Worm (Caenorhabditis elegans) whole organism, L3 larva: ENCODE results near the gene cutl-17.

Source experiments
- R02D3.7 ChIP-seq: fragments of 150-350 bp; optimal IDR thresholded peaks from 2 replicates; lab custom pipeline; 2014; ENCODE audit warnings: missing biosample characterization, missing genetic modification characterization
- ZK546.5 ChIP-seq: sonication (generic microtip); optimal IDR thresholded peaks from 2 replicates; lab custom pipeline; 2017; ENCODE audit warnings: missing biosample characterization, missing genetic modification characterization
- ceh-16 ChIP-seq: sonication (generic microtip); optimal IDR thresholded peaks from 2 replicates; lab custom pipeline; 2017; ENCODE audit warnings: missing biosample characterization, missing genetic modification characterization
- ceh-28 ChIP-seq: fragments of 150-350 bp; optimal IDR thresholded peaks from 2 replicates; lab custom pipeline; 2014; ENCODE audit warnings: missing biosample characterization, missing genetic modification reagents, missing genetic modification characterization
- ceh-82 ChIP-seq: fragments of 150-350 bp; optimal IDR thresholded peaks from 2 replicates; lab custom pipeline; 2014; ENCODE audit warnings: missing biosample characterization, missing genetic modification characterization
- ceh-9 ChIP-seq: sonication (generic microtip); optimal IDR thresholded peaks from 2 replicates; lab custom pipeline; 2018; ENCODE audit warnings: missing biosample characterization, missing genetic modification characterization
- daf-12 ChIP-seq: fragments of 150-350 bp; optimal IDR thresholded peaks from 2 replicates; lab custom pipeline; 2014; ENCODE audit warnings: missing biosample characterization, missing genetic modification reagents, missing genetic modification characterization
- egl-27 ChIP-seq: sonication (generic microtip); optimal IDR thresholded peaks from 4 replicates; lab custom pipeline; 2017; ENCODE audit warnings: missing biosample characterization, missing genetic modification reagents, missing genetic modification characterization
- egl-5 ChIP-seq: fragments of 150-350 bp; optimal IDR thresholded peaks from 2 replicates; lab custom pipeline; 2017; ENCODE audit warnings: missing biosample characterization, missing genetic modification reagents, missing genetic modification characterization, inconsistent platforms
- elt-1 ChIP-seq: fragments of 150-350 bp; optimal IDR thresholded peaks from 2 replicates; lab custom pipeline; 2014; ENCODE audit warnings: missing biosample characterization, missing genetic modification characterization
- elt-2 ChIP-seq: sonication (generic microtip); optimal IDR thresholded peaks from 2 replicates; lab custom pipeline; 2016; ENCODE audit warnings: missing genetic modification reagents, mild to moderate bottlenecking, missing genetic modification characterization, missing compliant biosample characterization
- elt-3 ChIP-seq, 3 experiments: fragments of 150-350 bp in 1 of 3; sonication (generic microtip) in 2 of 3; optimal IDR thresholded peaks; 2 replicates in 2 of 3; 4 replicates in 1 of 3; lab custom pipeline; 2014 to 2017; ENCODE audit warnings: missing biosample characterization in 3 of 3, missing genetic modification characterization in 3 of 3
- eor-1 ChIP-seq, 2 experiments: fragments of 150-350 bp; optimal IDR thresholded peaks; 2 replicates each; lab custom pipeline; 2014 to 2018; ENCODE audit warnings: missing biosample characterization in 2 of 2, missing genetic modification characterization in 2 of 2
- fkh-10 ChIP-seq: sonication (generic microtip); optimal IDR thresholded peaks from 2 replicates; lab custom pipeline; 2017; ENCODE audit warnings: missing biosample characterization, missing genetic modification reagents, missing genetic modification characterization
- fkh-2 ChIP-seq: fragments of 150-350 bp; optimal IDR thresholded peaks from 2 replicates; lab custom pipeline; 2014; ENCODE audit warnings: missing biosample characterization, missing genetic modification reagents, missing genetic modification characterization
- fos-1 ChIP-seq: fragments of 150-350 bp; optimal IDR thresholded peaks from 2 replicates; lab custom pipeline; 2014; ENCODE audit warnings: missing biosample characterization, missing genetic modification characterization
- hmg-11 ChIP-seq: sonication (generic microtip); optimal IDR thresholded peaks from 2 replicates; lab custom pipeline; 2016; ENCODE audit warnings: missing genetic modification characterization, missing compliant biosample characterization
- lin-15B ChIP-seq: fragments of 150-350 bp; optimal IDR thresholded peaks from 2 replicates; lab custom pipeline; 2014; ENCODE audit warnings: missing biosample characterization, missing genetic modification characterization
- lin-39 ChIP-seq: fragments of 150-350 bp; optimal IDR thresholded peaks from 2 replicates; lab custom pipeline; 2018; ENCODE audit warnings: missing biosample characterization, missing genetic modification reagents, missing genetic modification characterization
- lsy-12 ChIP-seq: sonication (generic microtip); optimal IDR thresholded peaks from 2 replicates; lab custom pipeline; 2016; ENCODE audit warnings: mild to moderate bottlenecking, missing genetic modification characterization, missing compliant biosample characterization
- mdl-1 ChIP-seq: fragments of 150-350 bp; optimal IDR thresholded peaks from 2 replicates; lab custom pipeline; 2014; ENCODE audit warnings: missing biosample characterization, missing genetic modification characterization
- mml-1 ChIP-seq: fragments of 150-350 bp; sonication (generic microtip); optimal IDR thresholded peaks from 3 replicates; lab custom pipeline; 2014; ENCODE audit warnings: missing biosample characterization, missing genetic modification characterization
- nfya-1 ChIP-seq: sonication (generic microtip); optimal IDR thresholded peaks from 2 replicates; lab custom pipeline; 2017; ENCODE audit warnings: missing genetic modification characterization, mild to moderate bottlenecking, missing compliant biosample characterization, antibody characterized with exemption, moderate library complexity; ENCODE audit not compliant: insufficient read depth
- nhr-11 ChIP-seq: fragments of 150-350 bp; optimal IDR thresholded peaks from 2 replicates; lab custom pipeline; 2014; ENCODE audit warnings: missing biosample characterization, missing genetic modification characterization
- nhr-12 ChIP-seq: fragments of 150-350 bp; optimal IDR thresholded peaks from 2 replicates; lab custom pipeline; 2014; ENCODE audit warnings: missing biosample characterization, missing genetic modification characterization
- nhr-23 ChIP-seq: fragments of 150-350 bp; optimal IDR thresholded peaks from 2 replicates; lab custom pipeline; 2014; ENCODE audit warnings: missing biosample characterization, missing genetic modification reagents, missing genetic modification characterization
- nhr-237 ChIP-seq: fragments of 150-350 bp; optimal IDR thresholded peaks from 2 replicates; lab custom pipeline; 2014; ENCODE audit warnings: missing biosample characterization, missing genetic modification characterization
- nhr-25 ChIP-seq: sonication (generic microtip); optimal IDR thresholded peaks from 2 replicates; lab custom pipeline; 2017; ENCODE audit warnings: missing biosample characterization, missing genetic modification characterization
- nhr-28 ChIP-seq: fragments of 150-350 bp; optimal IDR thresholded peaks from 2 replicates; lab custom pipeline; 2014; ENCODE audit warnings: missing biosample characterization, missing genetic modification characterization
- nhr-67 ChIP-seq: fragments of 150-350 bp; optimal IDR thresholded peaks from 2 replicates; lab custom pipeline; 2014; ENCODE audit warnings: missing biosample characterization, missing genetic modification characterization
- nhr-76 ChIP-seq: fragments of 150-350 bp; sonication (generic microtip); optimal IDR thresholded peaks from 5 replicates; lab custom pipeline; 2014; ENCODE audit warnings: missing biosample characterization, missing genetic modification characterization
- nhr-77 ChIP-seq: fragments of 150-350 bp; optimal IDR thresholded peaks from 2 replicates; lab custom pipeline; 2014; ENCODE audit warnings: missing biosample characterization, missing genetic modification characterization
- pqm-1 ChIP-seq: fragments of 150-350 bp; optimal IDR thresholded peaks from 2 replicates; lab custom pipeline; 2017; ENCODE audit warnings: missing biosample characterization, missing genetic modification characterization, inconsistent platforms
- sea-2 ChIP-seq: fragments of 150-350 bp; sonication (generic microtip); optimal IDR thresholded peaks from 4 replicates; lab custom pipeline; 2014; ENCODE audit warnings: missing biosample characterization, missing genetic modification reagents, missing genetic modification characterization
- skn-1 ChIP-seq: fragments of 150-350 bp; optimal IDR thresholded peaks from 2 replicates; lab custom pipeline; 2014; ENCODE audit warnings: missing biosample characterization, missing genetic modification characterization
- snpc-4 ChIP-seq: fragments of 150-350 bp; optimal IDR thresholded peaks from 2 replicates; lab custom pipeline; 2014; ENCODE audit warnings: missing biosample characterization, missing genetic modification characterization
- unc-39 ChIP-seq: sonication (generic microtip); optimal IDR thresholded peaks from 4 replicates; lab custom pipeline; 2017; ENCODE audit warnings: missing biosample characterization, missing genetic modification characterization
- unc-62 ChIP-seq: fragments of 150-350 bp; sonication (generic microtip); optimal IDR thresholded peaks from 4 replicates; lab custom pipeline; 2014; ENCODE audit warnings: missing biosample characterization, missing genetic modification reagents, missing genetic modification characterization
- zag-1 ChIP-seq: fragments of 150-350 bp; optimal IDR thresholded peaks from 2 replicates; lab custom pipeline; 2014; ENCODE audit warnings: missing biosample characterization, missing genetic modification characterization
- ztf-11 ChIP-seq: fragments of 150-350 bp; optimal IDR thresholded peaks from 2 replicates; lab custom pipeline; 2014; ENCODE audit warnings: missing biosample characterization, missing genetic modification characterization

Gene cutl-17

DNA sequence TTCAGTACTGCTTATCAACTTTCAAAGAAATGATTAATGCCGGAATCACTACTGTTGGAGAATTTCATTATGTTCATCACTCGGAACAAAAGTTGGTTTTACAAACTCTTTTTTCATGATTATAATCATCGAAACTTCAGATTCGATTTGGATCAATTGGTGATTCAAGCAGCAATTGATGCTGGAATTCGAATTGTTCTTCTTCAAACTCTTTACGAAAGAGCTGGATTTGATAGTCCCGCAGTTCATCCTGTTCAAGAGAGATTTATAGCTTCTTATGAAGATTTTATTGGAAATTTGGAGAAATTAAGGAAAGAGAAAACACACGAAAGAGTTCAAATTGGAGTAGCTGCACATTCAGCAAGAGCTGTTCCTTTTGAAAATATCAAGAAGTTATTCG is 5.5 kb downstream of the cutl-17 start:
- TF ChIP-seq hmg-11 (tag; lab: Kevin White, UChicago): no peak
- no peak for TF ChIP-seq ceh-28 (tag; lab: Kevin White, UChicago)
- TF ChIP-seq R02D3.7: no peak
- no peak for TF ChIP-seq nhr-76
- no peak for TF ChIP-seq pqm-1 (tag; lab: Kevin White, UChicago)

DNA sequence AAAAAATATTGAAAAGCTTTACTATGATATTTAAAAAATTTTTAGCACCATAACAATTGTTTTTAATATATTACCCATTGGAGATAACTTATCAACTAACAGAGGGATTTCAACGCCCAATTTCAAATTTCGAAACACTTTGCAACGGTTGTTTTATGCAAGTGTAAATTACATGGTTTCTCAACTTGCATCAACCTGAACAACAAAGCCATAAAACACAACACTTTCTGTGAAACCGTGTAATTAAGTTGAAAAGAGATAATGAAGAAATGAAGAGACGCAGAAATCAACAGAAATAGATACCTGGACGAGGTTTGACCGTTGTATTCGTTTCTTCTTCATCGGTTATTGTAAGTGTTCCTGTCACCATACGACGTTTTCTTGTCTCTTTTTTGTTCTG is 6.9 kb downstream of the cutl-17 start, which contains the start of gene cpin-1:
cpin-1 (plus strand) TSS at position 301 of the 400 bp plus-strand sequence.
- TF ChIP-seq nhr-25 (tag; lab: Kevin White, UChicago) (peak; percentile 3), lin-15B (tag; lab: Kevin White, UChicago) (no peak)

DNA sequence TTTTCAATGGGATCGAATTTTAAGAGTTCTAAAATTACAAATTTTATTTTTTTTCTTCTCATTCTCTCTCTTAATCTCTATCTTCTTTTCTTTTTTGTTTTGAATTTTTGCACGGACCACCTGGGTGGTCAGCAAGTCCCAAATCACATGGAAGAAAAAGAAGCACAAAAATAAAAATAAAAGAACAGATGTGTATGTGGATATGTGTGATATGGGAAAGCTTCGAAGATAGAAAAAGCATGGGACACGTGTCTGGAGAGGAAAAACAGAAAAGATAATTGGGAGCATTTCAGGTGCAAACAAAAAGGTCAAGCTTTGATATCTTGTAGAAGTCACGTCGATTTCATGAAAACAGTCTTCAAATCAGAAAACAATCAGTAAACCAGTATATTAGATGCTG is 10.1 kb downstream of the cutl-17 start, which contains the start of gene hsp-12.6:
hsp-12.6 (minus strand) TSS at position 20 of the 400 bp plus-strand sequence.
- TF ChIP-seq sea-2 (no peak), nhr-76 (no peak), elt-1 (tag; lab: Kevin White, UChicago) (no peak), ceh-16 (tag; lab: Kevin White, UChicago) (no peak), ZK546.5 (tag; lab: Kevin White, UChicago) (no peak), lin-39 (tag; lab: Kevin White, UChicago) (no peak), nhr-11 (no peak), lin-15B (tag; lab: Kevin White, UChicago) (no peak), eor-1 (tag; optimal IDR thresholded peaks at IDR 0.05; lab: Kevin White, UChicago) (no peak), elt-2 (tag; lab: Kevin White, UChicago) (no peak), zag-1 (no peak), nhr-67 (no peak), snpc-4 (no peak), ceh-82 (no peak), elt-3 (tag; optimal IDR thresholded peaks at IDR 0.05; lab: Kevin White, UChicago) (no peak)

DNA sequence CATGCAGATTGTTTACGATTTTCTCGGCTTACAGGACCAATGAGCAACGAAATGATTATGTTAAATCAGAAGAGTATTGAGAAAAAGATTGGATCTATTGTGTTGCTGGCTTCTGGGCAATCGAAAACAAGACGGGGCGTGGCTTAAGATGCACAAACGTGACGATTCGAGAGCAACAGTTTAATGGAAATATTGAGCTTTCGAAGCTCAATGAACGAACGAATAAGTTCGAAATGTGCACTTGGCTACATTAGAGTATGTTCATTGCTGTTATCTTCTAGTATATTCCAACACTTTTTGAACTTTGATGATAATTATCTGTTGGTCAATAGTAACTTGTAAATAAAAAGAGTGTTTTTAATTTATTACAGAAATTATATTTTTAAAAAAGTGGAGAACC is 11.9 kb downstream of the cutl-17 start, which contains the start of gene hsp-12.3:
hsp-12.3 (minus strand) TSS at position 101 of the 400 bp plus-strand sequence.
- TF ChIP-seq R02D3.7: no peak
- no peak for TF ChIP-seq pqm-1 (tag; lab: Kevin White, UChicago)
- no peak for TF ChIP-seq fos-1 (tag; lab: Kevin White, UChicago)
- no peak for TF ChIP-seq sea-2
- TF ChIP-seq ztf-11 (tag; lab: Kevin White, UChicago): no peak
- no peak for TF ChIP-seq fkh-10 (GFP tag; lab: Kevin White, UChicago)
- TF ChIP-seq nhr-77 (tag; lab: Kevin White, UChicago): no peak
- TF ChIP-seq unc-62 (GFP tag; lab: Kevin White, UChicago): no peak
- TF ChIP-seq elt-1 (tag; lab: Kevin White, UChicago): no peak
- TF ChIP-seq nhr-25 (tag; lab: Kevin White, UChicago): no peak
- no peak for TF ChIP-seq snpc-4
- TF ChIP-seq eor-1 (tag; optimal IDR thresholded peaks at IDR 0.05; lab: Kevin White, UChicago): no peak
- TF ChIP-seq ceh-82: no peak
- TF ChIP-seq zag-1: no peak
- no peak for TF ChIP-seq egl-27
- no peak for TF ChIP-seq mml-1
- TF ChIP-seq fkh-2: no peak
- no peak for TF ChIP-seq nhr-67

DNA sequence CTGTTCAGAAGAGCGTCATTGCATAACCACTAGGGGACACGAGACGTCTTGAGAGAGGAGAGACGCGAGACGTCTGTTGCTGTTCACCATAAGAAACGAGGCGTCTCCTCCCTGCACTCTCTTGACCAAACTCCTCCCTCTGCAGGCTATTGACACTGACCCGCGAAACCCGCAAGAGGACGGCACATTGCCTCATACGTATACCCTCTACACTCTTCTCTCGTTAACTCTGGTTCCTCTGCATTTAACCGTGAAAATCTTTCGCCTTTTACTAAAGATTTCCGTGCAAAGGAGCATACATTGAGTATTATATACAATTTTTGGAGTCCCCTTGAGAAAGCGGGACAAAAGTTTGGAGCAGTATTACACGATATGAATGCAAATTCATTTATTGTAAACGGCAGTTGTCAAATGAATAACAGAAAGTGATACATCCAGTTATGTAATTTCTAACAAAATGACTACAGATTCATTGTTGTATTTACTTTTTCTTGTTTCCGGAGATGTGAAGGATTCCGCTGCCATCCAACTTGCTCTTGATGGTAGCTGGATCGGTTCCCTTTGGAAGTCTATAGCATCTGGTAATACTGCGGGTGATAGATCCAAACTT is 12.8 kb downstream of the cutl-17 start:
- TF ChIP-seq nhr-28 (tag; lab: Kevin White, UChicago) (peak; percentile 2), ceh-16 (tag; lab: Kevin White, UChicago) (peak; percentile 52), nhr-11 (peak; percentile 9), nhr-12 (tag; lab: Kevin White, UChicago) (no peak), fkh-10 (GFP tag; lab: Kevin White, UChicago) (peak; percentile 46), fkh-2 (peak; percentile 66), elt-1 (tag; lab: Kevin White, UChicago) (peak; percentile 52), ceh-82 (peak; percentile 81), daf-12 (no peak), pqm-1 (tag; lab: Kevin White, UChicago) (peak; percentile 93), nhr-23 (tag; lab: Kevin White, UChicago) (peak; percentile 91), nfya-1 (tag; lab: Kevin White, UChicago) (peak; percentile 94), hmg-11 (tag; lab: Kevin White, UChicago) (peak; percentile 95), sea-2 (no peak), skn-1 (peak; percentile 54), zag-1 (no peak), ceh-9 (tag; lab: Kevin White, UChicago) (no peak), mml-1 (no peak), lsy-12 (tag; lab: Kevin White, UChicago) (peak; percentile 91), unc-39 (no peak), ceh-28 (tag; lab: Kevin White, UChicago) (peak; percentile 83), egl-27 (peak; percentile 82), mdl-1 (peak; percentile 63), egl-5 (peak; percentile 65), nhr-67 (no peak), nhr-25 (tag; lab: Kevin White, UChicago) (peak; percentile 97), nhr-76 (peak; percentile 86), lin-39 (tag; lab: Kevin White, UChicago) (peak; percentile 93), nhr-237 (tag; lab: Kevin White, UChicago) (no peak), elt-3 (tag; optimal IDR thresholded peaks at IDR 0.05; lab: Kevin White, UChicago) (peak in 2 of 3 experiments; percentile 6 to 64), R02D3.7 (peak; percentile 76), snpc-4 (peak; percentile 100), eor-1 (tag; optimal IDR thresholded peaks at IDR 0.05; lab: Kevin White, UChicago) (no peak), elt-2 (tag; lab: Kevin White, UChicago) (peak; percentile 83), unc-62 (GFP tag; lab: Kevin White, UChicago) (peak; percentile 45)
